Fruit fly (Drosophila melanogaster) whole organism: Measurements from ENCODE around the gene ZnT33D.

Source experiments
- CG8478 ChIP-seq: fragments of >200 bp; optimal IDR thresholded peaks from 2 replicates; lab custom pipeline; 2018; ENCODE audit warnings: inconsistent platforms
- Dll ChIP-seq: fragments of >200 bp; optimal IDR thresholded peaks from 2 replicates; lab custom pipeline; 2017
- EcR ChIP-seq, 2 experiments: fragments of >200 bp; optimal IDR thresholded peaks; 2 replicates each; lab custom pipeline; 2017; ENCODE audit warnings: missing biosample characterization in 2 of 2, missing genetic modification characterization in 2 of 2, missing genetic modification reagents in 2 of 2
- pan ChIP-seq: fragments of >200 bp; optimal IDR thresholded peaks from 2 replicates; lab custom pipeline; 2017
- psq ChIP-seq: fragments of >200 bp; optimal IDR thresholded peaks from 2 replicates; lab custom pipeline; 2017
- usp ChIP-seq: fragments of >200 bp; optimal IDR thresholded peaks from 2 replicates; lab custom pipeline; 2017; ENCODE audit warnings: missing biosample characterization, missing genetic modification characterization, mixed read lengths

ZnT33D gene

DNA sequence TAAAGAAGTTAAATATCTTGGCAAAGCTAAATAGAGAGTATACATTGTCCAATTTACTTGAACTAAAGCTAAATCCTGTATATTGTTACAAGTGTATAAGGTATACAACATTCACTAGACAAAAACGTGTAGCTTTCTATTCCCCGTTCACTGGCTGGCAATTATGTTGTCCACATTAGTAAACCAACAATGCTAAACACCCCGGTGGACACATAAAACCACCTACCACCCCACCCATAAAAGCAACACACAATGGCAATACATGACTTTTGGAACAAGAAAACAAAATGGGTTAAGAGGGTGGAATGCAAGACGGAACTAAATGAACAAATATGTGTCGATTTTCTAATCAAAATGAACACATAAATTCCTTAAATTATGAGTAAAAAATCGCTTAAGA is at the start of gene ZnT33D:
ZnT33D (plus strand) TSS at position 301 of the 400 bp plus-strand sequence.
- TF ChIP-seq Dll (lab: Kevin White, UChicago) (no peak), CG8478 (lab: Kevin White, UChicago) (no peak), psq (lab: Kevin White, UChicago) (no peak), EcR (GFP tag; optimal IDR thresholded peaks at IDR 0.05; lab: Kevin White, UChicago) (no peak), usp (GFP tag; lab: Kevin White, UChicago) (no peak), pan (lab: Kevin White, UChicago) (no peak)

DNA sequence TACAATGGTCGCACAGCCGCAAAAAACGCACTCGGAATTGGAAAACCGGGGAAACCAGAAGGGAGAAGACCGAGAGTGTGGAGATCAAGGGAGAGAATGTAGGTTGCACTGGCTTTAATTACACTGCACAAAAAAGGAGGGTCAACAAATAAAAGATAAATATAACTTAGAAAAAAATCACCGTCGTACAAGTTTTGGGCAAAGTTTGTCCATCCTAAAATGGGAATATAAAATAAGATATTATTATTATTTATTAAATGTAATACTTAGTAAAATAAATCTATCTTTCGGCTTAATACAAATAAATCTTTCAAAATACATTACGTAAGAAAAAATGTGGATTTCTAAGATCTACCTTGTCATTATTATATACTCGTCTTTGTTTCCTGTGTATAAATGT is 48.2 kb upstream of the ZnT33D start:
- TF ChIP-seq pan (lab: Kevin White, UChicago) = no peak
- no peak for TF ChIP-seq usp (GFP tag; lab: Kevin White, UChicago)
- no peak for TF ChIP-seq EcR (GFP tag; optimal IDR thresholded peaks at IDR 0.05; lab: Kevin White, UChicago)
- no peak for TF ChIP-seq psq (lab: Kevin White, UChicago)

DNA sequence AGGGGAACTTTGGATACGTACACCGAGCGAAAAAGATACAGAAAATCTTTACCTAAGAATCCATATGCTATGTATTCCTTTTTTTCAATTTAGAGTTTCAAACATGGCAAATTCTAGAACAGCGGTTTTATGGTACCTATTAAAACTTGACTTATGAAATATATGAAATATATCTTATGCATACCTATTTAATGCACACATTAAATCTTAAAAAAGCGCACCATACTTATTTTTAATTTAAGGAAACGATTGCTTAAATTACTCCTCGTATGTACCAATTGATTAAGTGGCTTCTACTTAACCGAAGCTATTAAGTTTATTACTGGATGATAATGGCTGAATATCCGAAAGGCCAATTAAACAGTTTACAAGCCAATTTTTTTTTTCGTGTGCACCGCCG is 44.0 kb upstream of the ZnT33D start:
- TF ChIP-seq Dll (lab: Kevin White, UChicago) (no peak), EcR (GFP tag; optimal IDR thresholded peaks at IDR 0.05; lab: Kevin White, UChicago) (no peak), psq (lab: Kevin White, UChicago) (no peak), usp (GFP tag; lab: Kevin White, UChicago) (no peak), pan (lab: Kevin White, UChicago) (no peak), CG8478 (lab: Kevin White, UChicago) (no peak)

dm6 chr2L:12133275-12134124 is 30.5 kb upstream of the ZnT33D start, which contains the start of gene rho-6:
Gene rho-6 (minus strand): TSS chr2L:12133411.
- no peak for TF ChIP-seq usp (GFP tag; lab: Kevin White, UChicago)
- no peak for TF ChIP-seq CG8478 (lab: Kevin White, UChicago)
- TF ChIP-seq EcR (GFP tag; optimal IDR thresholded peaks at IDR 0.05; lab: Kevin White, UChicago) = no peak
- no peak for TF ChIP-seq Dll (lab: Kevin White, UChicago)
- no peak for TF ChIP-seq pan (lab: Kevin White, UChicago)
- TF ChIP-seq psq (lab: Kevin White, UChicago) = no peak

DNA sequence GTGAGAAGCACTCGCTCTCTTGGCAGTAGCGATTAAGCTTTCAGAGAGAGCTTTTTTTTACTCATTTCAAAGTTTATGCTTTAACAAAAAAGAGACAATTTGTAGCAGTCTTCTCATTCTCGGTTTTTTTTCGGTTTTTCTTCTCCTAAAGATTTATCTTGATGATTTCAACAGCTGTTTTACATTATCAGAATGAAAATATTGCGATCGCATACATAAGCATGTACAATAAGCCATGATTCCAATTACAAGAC is 30.0 kb upstream of the ZnT33D start:
- TF ChIP-seq usp (GFP tag; lab: Kevin White, UChicago) (no peak), Dll (lab: Kevin White, UChicago) (no peak), psq (lab: Kevin White, UChicago) (no peak), pan (lab: Kevin White, UChicago) (no peak), EcR (GFP tag; optimal IDR thresholded peaks at IDR 0.05; lab: Kevin White, UChicago) (no peak)

DNA sequence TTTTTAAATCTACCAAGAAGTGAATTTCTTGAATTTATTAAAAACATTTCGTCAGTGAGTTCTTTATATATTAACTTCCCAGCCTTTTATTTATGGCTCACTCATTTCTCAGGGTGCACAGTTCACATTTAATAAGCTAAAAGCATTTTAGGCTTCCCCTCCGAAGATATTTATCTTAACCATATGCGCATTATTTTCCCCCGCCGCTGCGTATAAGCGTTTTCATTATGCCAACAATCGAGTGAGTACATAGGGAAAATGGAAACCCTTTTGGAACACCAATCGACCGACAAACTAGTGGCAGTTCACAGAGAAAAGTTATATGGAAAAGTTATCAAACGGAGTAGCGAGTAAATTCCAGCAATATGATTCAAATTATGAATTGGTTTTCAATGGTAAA is 26.3 kb upstream of the ZnT33D start, which contains the start of gene Gr33a:
Gr33a (plus strand) TSS at position 301 of the 400 bp plus-strand sequence.
- TF ChIP-seq Dll (lab: Kevin White, UChicago) (no peak), psq (lab: Kevin White, UChicago) (no peak), CG8478 (lab: Kevin White, UChicago) (no peak), usp (GFP tag; lab: Kevin White, UChicago) (no peak), pan (lab: Kevin White, UChicago) (no peak), EcR (GFP tag; optimal IDR thresholded peaks at IDR 0.05; lab: Kevin White, UChicago) (no peak)

DNA sequence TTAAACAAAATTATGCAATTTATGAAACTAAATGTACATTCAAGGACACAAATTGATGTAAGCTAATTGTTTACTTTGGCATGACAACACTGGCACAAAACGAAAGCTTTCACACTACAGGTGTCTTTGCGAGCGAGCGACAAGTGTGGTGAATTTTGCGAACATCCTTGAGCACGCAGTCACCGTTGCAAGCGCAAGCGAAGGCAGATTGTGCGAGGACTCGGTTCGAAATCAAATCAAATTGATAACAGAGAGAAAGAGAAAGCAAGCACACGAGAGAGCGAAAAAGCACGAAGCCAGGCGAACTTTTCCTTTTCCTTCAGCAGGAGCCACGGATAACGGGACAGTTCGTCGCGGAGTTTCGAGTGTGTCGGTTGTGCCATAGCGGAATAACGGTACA is 21.6 kb upstream of the ZnT33D start, which contains the start of gene CG31760:
CG31760 (plus strand) TSS at position 342 of the 400 bp plus-strand sequence.
- TF ChIP-seq CG8478 (lab: Kevin White, UChicago) (no peak), usp (GFP tag; lab: Kevin White, UChicago) (no peak), EcR (GFP tag; optimal IDR thresholded peaks at IDR 0.05; lab: Kevin White, UChicago) (no peak), Dll (lab: Kevin White, UChicago) (no peak), pan (lab: Kevin White, UChicago) (no peak), psq (lab: Kevin White, UChicago) (no peak)

DNA sequence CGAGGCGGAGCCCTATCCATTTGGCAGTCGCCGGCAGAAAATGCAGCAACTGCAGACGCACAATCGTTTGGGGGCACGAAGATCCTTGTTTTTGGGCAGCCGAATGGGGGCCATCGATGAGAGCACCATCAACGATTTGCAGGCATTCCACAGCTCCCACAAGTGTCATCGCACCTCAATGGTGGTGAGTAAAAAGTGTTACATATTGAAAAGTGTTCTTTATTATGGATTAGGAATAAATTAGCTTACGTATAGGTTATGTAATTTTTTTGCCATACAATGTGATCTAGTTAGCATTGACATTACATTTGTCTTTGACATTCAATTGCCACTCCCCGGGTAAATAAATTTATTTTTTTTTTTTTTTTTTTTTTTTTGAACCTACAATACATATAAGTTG is 2.6 kb upstream of the ZnT33D start, which contains the start of gene CG31861:
CG31861 (plus strand) TSS at position 301 of the 400 bp plus-strand sequence.
- TF ChIP-seq pan (lab: Kevin White, UChicago) = no peak
- TF ChIP-seq usp (GFP tag; lab: Kevin White, UChicago) = no peak
- no peak for TF ChIP-seq Dll (lab: Kevin White, UChicago)

DNA sequence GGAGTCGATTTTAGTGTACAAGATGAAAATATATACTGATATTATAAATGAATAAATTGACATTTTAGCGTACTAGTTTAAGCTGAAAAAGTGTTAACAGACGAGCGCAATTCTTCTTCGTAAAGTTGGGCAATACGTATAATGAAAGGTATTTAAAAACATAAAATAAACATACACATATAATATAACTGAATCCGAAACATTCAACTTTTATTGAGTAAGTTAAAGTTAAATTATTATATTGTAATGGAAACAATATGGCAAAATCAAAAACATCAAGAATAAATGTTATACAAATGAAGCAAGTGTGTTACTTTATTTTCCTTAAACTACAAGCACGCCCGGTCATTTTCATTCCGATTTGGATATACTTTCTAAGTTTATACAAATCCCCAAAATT is 6.2 kb downstream of the ZnT33D start, which contains the start of gene CG17217:
CG17217 (plus strand) TSS at position 301 of the 400 bp plus-strand sequence.
- no peak for TF ChIP-seq usp (GFP tag; lab: Kevin White, UChicago)
- TF ChIP-seq pan (lab: Kevin White, UChicago) = no peak
- no peak for TF ChIP-seq Dll (lab: Kevin White, UChicago)
- TF ChIP-seq psq (lab: Kevin White, UChicago) = no peak
- no peak for TF ChIP-seq EcR (GFP tag; optimal IDR thresholded peaks at IDR 0.05; lab: Kevin White, UChicago)
- TF ChIP-seq CG8478 (lab: Kevin White, UChicago) = no peak

- no peak for TF ChIP-seq Dll (lab: Kevin White, UChicago)
- TF ChIP-seq EcR (GFP tag; optimal IDR thresholded peaks at IDR 0.05; lab: Kevin White, UChicago) = no peak
- no peak for TF ChIP-seq pan (lab: Kevin White, UChicago)
- TF ChIP-seq CG8478 (lab: Kevin White, UChicago) = no peak
- no peak for TF ChIP-seq psq (lab: Kevin White, UChicago)
- TF ChIP-seq usp (GFP tag; lab: Kevin White, UChicago) = no peak
Observed at dm6 chr2L:12172536-12173234, 8.6 kb downstream of the ZnT33D start, which contains the start of the genes CG6583 and crok. Gene CG6583 (minus strand): TSS chr2L:12172586. Gene crok (plus strand): TSS chr2L:12172981.
